Fruit fly (Drosophila melanogaster) whole organism, pupa: ENCODE data around the gene Cpr72Ea.

Source experiments
- CG14655 ChIP-seq: fragments of 200-800 bp; sonication (Bioruptor generic); optimal IDR thresholded peaks from 3 replicates; lab custom pipeline; 2017; ENCODE audit warnings: mild to moderate bottlenecking, missing biosample characterization, missing genetic modification reagents, missing genetic modification characterization
- CG32121 ChIP-seq: fragments of 200-800 bp; sonication (Bioruptor generic); IDR thresholded peaks from 2 replicates; pipeline ENCODE4 v1.3.6; 2022; ENCODE audit warnings: missing biosample characterization, missing genetic modification characterization
- Pif1B ChIP-seq: fragments of 200-800 bp; sonication (Bioruptor generic); optimal IDR thresholded peaks from 3 replicates; lab custom pipeline; 2016; ENCODE audit warnings: missing biosample characterization, missing genetic modification characterization

- TF ChIP-seq Pif1B (no peak), CG32121 (0 out of 2 replicates have a peak, but pooled peaks have one; percentile 21), CG14655 (GFP tag; lab: Kevin White, UChicago) (no peak)
Measured at dm6 chr3L:16313985-16314384, 48.4 kb upstream of the Cpr72Ea start, which contains the start of gene CG13062.
